Worm (Caenorhabditis elegans) whole organism, young adult: ENCODE results near the gene F11C7.2.

Experiments used
- B0035.1 ChIP-seq: sonication (generic microtip); optimal IDR thresholded peaks from 2 replicates; lab custom pipeline; 2016; ENCODE audit warnings: missing genetic modification characterization, mild to moderate bottlenecking, missing compliant biosample characterization, missing genotype, missing genetic modification reagents
- ama-1 ChIP-seq, 3 experiments: fragments of 150-350 bp in 1 of 3; sonication (generic microtip) in 2 of 3; optimal IDR thresholded peaks; 2 replicates each; lab custom pipeline; 2014 to 2018; ENCODE audit warnings: missing biosample characterization in 2 of 3, missing genetic modification characterization in 2 of 3, missing genetic modification reagents in 2 of 3
- dox-1 ChIP-seq: fragments of 200-800 bp; sonication (Bioruptor generic); IDR thresholded peaks from 2 replicates; pipeline ENCODE4 v1.3.6; 2022; ENCODE audit warnings: missing genetic modification reagents, missing genetic modification characterization, missing compliant biosample characterization
- dpl-1 ChIP-seq: fragments of 150-350 bp; optimal IDR thresholded peaks from 2 replicates; lab custom pipeline; 2014; ENCODE audit warnings: missing biosample characterization, missing genetic modification reagents, missing genetic modification characterization
- efl-1 ChIP-seq: fragments of 150-350 bp; optimal IDR thresholded peaks from 2 replicates; lab custom pipeline; 2014; ENCODE audit warnings: missing biosample characterization, missing genetic modification reagents, missing genetic modification characterization
- ekl-4 ChIP-seq: fragments of 200-800 bp; sonication (Bioruptor generic); IDR thresholded peaks from 2 replicates; pipeline ENCODE4 v1.3.6; 2022; ENCODE audit warnings: missing genetic modification reagents, missing genetic modification characterization, missing compliant biosample characterization
- ets-4 ChIP-seq: fragments of 200-800 bp; sonication (Bioruptor generic); optimal IDR thresholded peaks from 2 replicates; lab custom pipeline; 2018; ENCODE audit warnings: mild to moderate bottlenecking, missing genetic modification characterization, missing compliant biosample characterization
- him-1 ChIP-seq: sonication (generic microtip); optimal IDR thresholded peaks from 2 replicates; lab custom pipeline; 2016; ENCODE audit warnings: missing genotype, missing genetic modification reagents, missing genetic modification characterization, missing compliant biosample characterization
- lin-26 ChIP-seq: fragments of 200-800 bp; sonication (Bioruptor generic); IDR thresholded peaks from 2 replicates; pipeline ENCODE4 v1.3.6; 2022; ENCODE audit warnings: missing genetic modification reagents, missing genetic modification characterization, missing compliant biosample characterization
- pha-4 ChIP-seq: fragments of 150-350 bp; sonication (generic microtip); optimal IDR thresholded peaks from 2 replicates; lab custom pipeline; 2014; ENCODE audit warnings: missing biosample characterization, missing genetic modification reagents, missing genetic modification characterization
- rec-8 ChIP-seq, 2 experiments: sonication (generic microtip); optimal IDR thresholded peaks; 2 replicates each; lab custom pipeline; 2016; ENCODE audit warnings: mild to moderate bottlenecking in 2 of 2, missing genetic modification characterization in 2 of 2, missing genetic modification reagents in 2 of 2, missing genotype in 2 of 2, missing biosample characterization in 1 of 2, missing compliant biosample characterization in 1 of 2, moderate library complexity in 1 of 2
- unc-62 ChIP-seq: fragments of 150-350 bp; optimal IDR thresholded peaks from 2 replicates; lab custom pipeline; 2014; ENCODE audit warnings: missing biosample characterization, missing genetic modification reagents, missing genetic modification characterization
- ztf-22 ChIP-seq: fragments of 200-800 bp; sonication (Bioruptor generic); optimal IDR thresholded peaks from 2 replicates; lab custom pipeline; 2018; ENCODE audit warnings: mild to moderate bottlenecking, missing genetic modification characterization, moderate library complexity, missing compliant biosample characterization
- ztf-3 ChIP-seq: fragments of 200-800 bp; sonication (Bioruptor generic); optimal IDR thresholded peaks from 2 replicates; lab custom pipeline; 2018; ENCODE audit warnings: mild to moderate bottlenecking, missing genetic modification characterization, missing compliant biosample characterization

DNA sequence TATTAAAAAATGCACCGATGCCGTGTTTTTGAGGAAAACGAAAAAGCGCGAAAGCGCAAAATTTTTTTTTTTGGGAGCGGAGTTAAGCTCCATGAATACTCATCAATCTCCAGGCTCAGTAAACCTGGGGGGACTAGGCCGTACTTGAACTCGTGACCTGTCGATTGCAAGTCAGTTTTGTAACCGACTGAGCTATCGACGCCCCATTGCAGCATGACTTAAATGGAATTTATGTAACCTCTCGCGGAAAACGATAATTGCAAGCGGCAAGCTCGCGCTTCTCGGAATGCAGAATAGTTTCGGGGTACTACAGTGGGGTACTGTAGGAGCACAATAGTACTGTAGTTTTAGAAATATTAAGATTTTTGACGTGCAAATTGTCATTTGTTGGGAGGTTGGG, 3.8 kb downstream of the F11C7.2 start:
- TF ChIP-seq dox-1 = peak; percentile 43; the same call in 1 of the 2 replicates
- no peak for TF ChIP-seq unc-62 (GFP tag; lab: Kevin White, UChicago)
- no peak for TF ChIP-seq him-1 (tag; lab: Kevin White, UChicago)
- no peak for TF ChIP-seq rec-8 (tag; optimal IDR thresholded peaks at IDR 0.05; lab: Kevin White, UChicago)
- TF ChIP-seq lin-26 (GFP tag; lab: Robert Waterston, UW) = peak; percentile 56
- TF ChIP-seq ets-4 = no peak
- no peak for TF ChIP-seq dpl-1 (GFP tag; lab: Kevin White, UChicago)
- TF ChIP-seq ekl-4 (GFP tag; lab: Robert Waterston, UW) = no peak
- TF ChIP-seq ztf-3 (GFP tag; lab: Kevin White, UChicago) = no peak
- TF ChIP-seq pha-4 = no peak
- TF ChIP-seq efl-1 (GFP tag; lab: Kevin White, UChicago) = no peak
- TF ChIP-seq ztf-22 (GFP tag; lab: Kevin White, UChicago) = no peak
- TF ChIP-seq ama-1 (optimal IDR thresholded peaks at IDR 0.05; lab: Kevin White, UChicago) = no peak
- no peak for TF ChIP-seq ama-1 (GFP tag; optimal IDR thresholded peaks at IDR 0.05; lab: Kevin White, UChicago)
- no peak for TF ChIP-seq B0035.1
